ENCODE assay signal across 1 fruit fly cellular context in the genomic region with DNA sequence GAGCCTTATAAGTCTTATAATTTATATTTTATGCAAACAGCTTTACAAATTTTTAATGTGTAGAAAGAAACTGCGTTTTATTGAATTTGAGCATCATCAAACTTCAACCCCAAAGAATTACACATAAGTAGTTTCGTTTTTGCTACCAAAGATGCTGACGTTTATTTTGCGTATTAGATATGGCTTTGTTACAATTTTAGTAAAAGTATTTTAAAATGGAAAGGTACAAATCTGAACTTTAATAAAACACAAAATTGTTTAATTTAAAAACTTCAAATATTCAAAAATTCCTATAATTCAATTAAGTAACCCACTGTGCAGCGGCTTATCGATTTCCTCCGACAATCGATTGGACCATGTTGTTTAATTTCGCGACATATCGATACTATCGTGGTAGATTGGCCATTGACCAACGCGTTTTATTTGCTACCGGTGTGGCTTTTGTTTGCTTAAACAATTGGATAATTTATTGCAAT.
TF ChIP-seq lines count a peak whose summit lies in the region.

A gene (plus strand): TSS at position 382 of the 476 bp plus-strand sequence.

TF ChIP-seq in whole organism, embryonic, 481 proteins besides CTCF, POLR2A, EP300 and RAD21 (continued from another document and continues in another):
- TF ChIP-seq BtbVII (GFP tag; optimal IDR thresholded peaks at IDR 0.05; lab: Kevin White, UChicago) (peak; percentile 55), Xrp1 (GFP tag; IDR thresholded peaks at IDR 0.05; lab: Robert Waterston, UW) (peak; percentile 74), Meics (GFP tag; optimal IDR thresholded peaks at IDR 0.05; lab: Kevin White, UChicago) (peak; percentile 70), Hr51 (GFP tag; optimal IDR thresholded peaks at IDR 0.05; lab: Kevin White, UChicago) (peak; percentile 45 to 69), B-H2 (GFP tag; optimal IDR thresholded peaks at IDR 0.05; lab: Kevin White, UChicago) (peak; percentile 67), ssp (GFP tag; IDR thresholded peaks at IDR 0.05; lab: Robert Waterston, UW) (no peak), CG12071 (GFP tag; optimal IDR thresholded peaks at IDR 0.05; lab: Kevin White, UChicago) (no peak), trh (GFP tag; optimal IDR thresholded peaks at IDR 0.05; lab: Kevin White, UChicago) (no peak), sob (GFP tag; IDR thresholded peaks at IDR 0.05; lab: Robert Waterston, UW) (peak; percentile 62), CG6654 (GFP tag; optimal IDR thresholded peaks at IDR 0.05; lab: Kevin White, UChicago) (no peak), CG4328 (GFP tag; optimal IDR thresholded peaks at IDR 0.05; lab: Kevin White, UChicago) (peak; percentile 47), dmrt99B (tag; optimal IDR thresholded peaks at IDR 0.05; lab: Kevin White, UChicago) (peak; percentile 77), CG13287 (GFP tag; IDR thresholded peaks at IDR 0.05; lab: Robert Waterston, UW; ENCODE audit: partially characterized antibody) (peak; percentile 98), CG17361 (GFP tag; IDR thresholded peaks at IDR 0.05; lab: Robert Waterston, UW) (peak; percentile 78), en (GFP tag; optimal IDR thresholded peaks at IDR 0.05; lab: Kevin White, UChicago) (peak; percentile 22), gce (GFP tag; IDR thresholded peaks at IDR 0.05; lab: Robert Waterston, UW) (no peak), CG18764 (GFP tag; optimal IDR thresholded peaks at IDR 0.05; lab: Kevin White, UChicago) (peak; percentile 16), her (GFP tag; optimal IDR thresholded peaks at IDR 0.05; lab: Kevin White, UChicago) (peak; percentile 65), NfI (GFP tag; optimal IDR thresholded peaks at IDR 0.05; lab: Kevin White, UChicago) (peak; percentile 74), CG13424 (tag; optimal IDR thresholded peaks at IDR 0.05; lab: Kevin White, UChicago) (peak; percentile 72), chinmo (GFP tag; IDR thresholded peaks at IDR 0.05; lab: Robert Waterston, UW; ENCODE audit: partially characterized antibody) (peak; percentile 97), HHEX (GFP tag; optimal IDR thresholded peaks at IDR 0.05; lab: Kevin White, UChicago) (peak; percentile 42), Ets65A (GFP tag; lab: Kevin White, UChicago) (peak; percentile 95), az2 (GFP tag; optimal IDR thresholded peaks at IDR 0.05; lab: Kevin White, UChicago) (peak; percentile 54), Mrtf (GFP tag; IDR thresholded peaks at IDR 0.05; lab: Robert Waterston, UW) (no peak; the same call in 2 of the 3 replicates), Nf-YA (GFP tag; IDR thresholded peaks at IDR 0.05; lab: Robert Waterston, UW) (no peak), CG17802 (tag; optimal IDR thresholded peaks at IDR 0.05; lab: Kevin White, UChicago) (no peak), Dip2 (GFP tag; IDR thresholded peaks at IDR 0.05; lab: Robert Waterston, UW) (no peak), cato (GFP tag; optimal IDR thresholded peaks at IDR 0.05; lab: Kevin White, UChicago; ENCODE audit: borderline replicate concordance) (peak; percentile 14), CG8765 (GFP tag; IDR thresholded peaks at IDR 0.05; lab: Robert Waterston, UW) (no peak), CG6791 (GFP tag; IDR thresholded peaks at IDR 0.05; lab: Robert Waterston, UW; ENCODE audit: partially characterized antibody) (peak; percentile 97), CG6683 (GFP tag; optimal IDR thresholded peaks at IDR 0.05; lab: Kevin White, UChicago) (no peak), abd-A (tag; optimal IDR thresholded peaks at IDR 0.05; lab: Kevin White, UChicago) (no peak), CG11696 (GFP tag; IDR thresholded peaks at IDR 0.05; lab: Robert Waterston, UW) (peak; percentile 39; the same call in 1 of the 2 replicates), Dref (GFP tag; IDR thresholded peaks at IDR 0.05; lab: Robert Waterston, UW) (peak; percentile 95), NC2α (GFP tag; optimal IDR thresholded peaks at IDR 0.05; lab: Kevin White, UChicago) (peak; percentile 42), Deaf1 (tag; optimal IDR thresholded peaks at IDR 0.05; lab: Kevin White, UChicago) (peak; percentile 34), pb (GFP tag; optimal IDR thresholded peaks at IDR 0.05; lab: Kevin White, UChicago) (peak; percentile 51), gcm (GFP tag; optimal IDR thresholded peaks at IDR 0.05; lab: Kevin White, UChicago) (peak; percentile 45), Gug (GFP tag; IDR thresholded peaks at IDR 0.05; lab: Robert Waterston, UW) (peak; percentile 10; the same call in 1 of the 4 replicates), CG32772 (GFP tag; IDR thresholded peaks at IDR 0.05; lab: Robert Waterston, UW) (no peak), Xbp1 (GFP tag; optimal IDR thresholded peaks at IDR 0.05; lab: Kevin White, UChicago) (peak; percentile 64), CG2199 (GFP tag; IDR thresholded peaks at IDR 0.05; lab: Robert Waterston, UW) (no peak), lov (optimal IDR thresholded peaks at IDR 0.05; lab: Kevin White, UChicago) (no peak), lov (GFP tag; IDR thresholded peaks at IDR 0.05; lab: Robert Waterston, UW) (no peak), yki (optimal IDR thresholded peaks at IDR 0.05; lab: Kevin White, UChicago) (no peak), h (optimal IDR thresholded peaks at IDR 0.05; lab: Kevin White, UChicago) (no peak), bcd (GFP tag; optimal IDR thresholded peaks at IDR 0.05; lab: Kevin White, UChicago) (peak; percentile 47), ewg (GFP tag; optimal IDR thresholded peaks at IDR 0.05; lab: Kevin White, UChicago) (peak; percentile 19), MTF-1 (GFP tag; optimal IDR thresholded peaks at IDR 0.05; lab: Kevin White, UChicago; ENCODE audit: borderline replicate concordance) (no peak), cwo (GFP tag; optimal IDR thresholded peaks at IDR 0.05; lab: Kevin White, UChicago) (peak; percentile 50), crol (GFP tag; IDR thresholded peaks at IDR 0.05; lab: Robert Waterston, UW) (no peak), CG12104 (GFP tag; optimal IDR thresholded peaks at IDR 0.05; lab: Kevin White, UChicago) (peak; percentile 63), CG13894 (tag; optimal IDR thresholded peaks at IDR 0.05; lab: Kevin White, UChicago) (peak; percentile 53), CG10565 (GFP tag; optimal IDR thresholded peaks at IDR 0.05; lab: Kevin White, UChicago) (no peak), CG6854 (GFP tag; optimal IDR thresholded peaks at IDR 0.05; lab: Kevin White, UChicago) (peak; percentile 56), tgo (GFP tag; IDR thresholded peaks at IDR 0.05; lab: Robert Waterston, UW) (peak; percentile 67), HLHmδ (GFP tag; optimal IDR thresholded peaks at IDR 0.05; lab: Kevin White, UChicago) (no peak), ap (GFP tag; IDR thresholded peaks at IDR 0.05; lab: Robert Waterston, UW) (peak; percentile 49; the same call in 1 of the 2 replicates), pho (GFP tag; optimal IDR thresholded peaks at IDR 0.05; lab: Kevin White, UChicago) (peak; percentile 78), CG3065 (GFP tag; optimal IDR thresholded peaks at IDR 0.05; lab: Kevin White, UChicago) (no peak), YL-1 (GFP tag; optimal IDR thresholded peaks at IDR 0.05; lab: Kevin White, UChicago) (peak; percentile 78), CG12942 (GFP tag; optimal IDR thresholded peaks at IDR 0.05; lab: Kevin White, UChicago) (peak; percentile 1), CG15514 (GFP tag; optimal IDR thresholded peaks at IDR 0.05; lab: Kevin White, UChicago) (peak; percentile 47), CG10431 (GFP tag; optimal IDR thresholded peaks at IDR 0.05; lab: Kevin White, UChicago) (peak; percentile 51), CG4854 (GFP tag; optimal IDR thresholded peaks at IDR 0.05; lab: Kevin White, UChicago) (peak; percentile 42), CG8478 (optimal IDR thresholded peaks at IDR 0.05; lab: Kevin White, UChicago) (no peak), D19A (tag; optimal IDR thresholded peaks at IDR 0.05; lab: Kevin White, UChicago) (peak; percentile 67), CG16815 (GFP tag; optimal IDR thresholded peaks at IDR 0.05; lab: Kevin White, UChicago) (peak; percentile 8), Bdp1 (GFP tag; optimal IDR thresholded peaks at IDR 0.05; lab: Kevin White, UChicago) (no peak), fd64A (GFP tag; optimal IDR thresholded peaks at IDR 0.05; lab: Kevin White, UChicago) (no peak), Doc2 (GFP tag; IDR thresholded peaks at IDR 0.05; lab: Robert Waterston, UW) (no peak), jumu (GFP tag; optimal IDR thresholded peaks at IDR 0.05; lab: Kevin White, UChicago) (peak; percentile 71), CG15601 (tag; optimal IDR thresholded peaks at IDR 0.05; lab: Kevin White, UChicago) (peak; percentile 22), Gsc (GFP tag; IDR thresholded peaks at IDR 0.05; lab: Robert Waterston, UW) (no peak), CG18619 (GFP tag; optimal IDR thresholded peaks at IDR 0.05; lab: Kevin White, UChicago) (peak; percentile 52), Bgb (GFP tag; IDR thresholded peaks at IDR 0.05; lab: Robert Waterston, UW; ENCODE audit: partially characterized antibody) (peak; percentile 98), E2f1 (GFP tag; IDR thresholded peaks at IDR 0.05; lab: Robert Waterston, UW) (peak; percentile 35; the same call in 1 of the 2 replicates), btn (GFP tag; optimal IDR thresholded peaks at IDR 0.05; lab: Kevin White, UChicago) (no peak), Bteb2 (GFP tag; optimal IDR thresholded peaks at IDR 0.05; lab: Kevin White, UChicago) (peak; percentile 72), ci (GFP tag; IDR thresholded peaks at IDR 0.05; lab: Robert Waterston, UW) (peak; percentile 64; the same call in 2 of the 3 replicates), croc (GFP tag; conservative IDR thresholded peaks at IDR 0.05; lab: Robert Waterston, UW) (no peak), CG34422 (GFP tag; IDR thresholded peaks at IDR 0.05; lab: Robert Waterston, UW) (peak; percentile 29; the same call in 1 of the 3 replicates), so (GFP tag; IDR thresholded peaks at IDR 0.05; lab: Robert Waterston, UW) (peak; percentile 63; the same call in 1 of the 3 replicates), tio (GFP tag; optimal IDR thresholded peaks at IDR 0.05; lab: Kevin White, UChicago) (peak; percentile 28), Jarid2 (GFP tag; optimal IDR thresholded peaks at IDR 0.05; lab: Kevin White, UChicago) (no peak), CG4360 (GFP tag; IDR thresholded peaks at IDR 0.05; lab: Robert Waterston, UW) (no peak), grau (tag; optimal IDR thresholded peaks at IDR 0.05; lab: Kevin White, UChicago) (peak; percentile 78), vvl (GFP tag; IDR thresholded peaks at IDR 0.05; lab: Robert Waterston, UW) (peak; percentile 64), jing (GFP tag; optimal IDR thresholded peaks at IDR 0.05; lab: Kevin White, UChicago) (no peak), CG13624 (GFP tag; optimal IDR thresholded peaks at IDR 0.05; lab: Kevin White, UChicago) (peak; percentile 66), fd96Cb (tag; optimal IDR thresholded peaks at IDR 0.05; lab: Kevin White, UChicago) (peak; percentile 48), CG17186 (GFP tag; optimal IDR thresholded peaks at IDR 0.05; lab: Kevin White, UChicago) (no peak), CG15073 (GFP tag; optimal IDR thresholded peaks at IDR 0.05; lab: Kevin White, UChicago) (no peak), CG14710 (tag; optimal IDR thresholded peaks at IDR 0.05; lab: Kevin White, UChicago) (peak; percentile 69), CG14860 (GFP tag; IDR thresholded peaks at IDR 0.05; lab: Robert Waterston, UW; ENCODE audit: partially characterized antibody) (peak; percentile 94), CG43689 (GFP tag; IDR thresholded peaks at IDR 0.05; lab: Robert Waterston, UW) (no peak; the same call in 1 of the 2 replicates), CG2202 (tag; optimal IDR thresholded peaks at IDR 0.05; lab: Kevin White, UChicago) (no peak), Opbp (GFP tag; IDR thresholded peaks at IDR 0.05; lab: Robert Waterston, UW; ENCODE audit: partially characterized antibody) (peak; percentile 96), Blimp-1 (GFP tag; optimal IDR thresholded peaks at IDR 0.05; lab: Kevin White, UChicago) (peak; percentile 62), CG10209 (GFP tag; optimal IDR thresholded peaks at IDR 0.05; lab: Kevin White, UChicago) (peak; percentile 43), MESR4 (GFP tag; optimal IDR thresholded peaks at IDR 0.05; lab: Kevin White, UChicago) (peak; percentile 70), Side (GFP tag; optimal IDR thresholded peaks at IDR 0.05; lab: Kevin White, UChicago) (peak; percentile 65), Max (GFP tag; optimal IDR thresholded peaks at IDR 0.05; lab: Kevin White, UChicago) (peak; percentile 84), CG13123 (GFP tag; optimal IDR thresholded peaks at IDR 0.05; lab: Kevin White, UChicago) (peak; percentile 55), CG7556 (GFP tag; optimal IDR thresholded peaks at IDR 0.05; lab: Kevin White, UChicago) (peak; percentile 70), maf-S (GFP tag; optimal IDR thresholded peaks at IDR 0.05; lab: Kevin White, UChicago) (peak; percentile 51), sqz (GFP tag; optimal IDR thresholded peaks at IDR 0.05; lab: Kevin White, UChicago) (peak; percentile 22), luna (GFP tag; optimal IDR thresholded peaks at IDR 0.05; lab: Kevin White, UChicago) (peak; percentile 49), unpg (GFP tag; optimal IDR thresholded peaks at IDR 0.05; lab: Kevin White, UChicago) (peak; percentile 77), CG4282 (GFP tag; optimal IDR thresholded peaks at IDR 0.05; lab: Kevin White, UChicago) (peak; percentile 92), usp (GFP tag; optimal IDR thresholded peaks at IDR 0.05; lab: Kevin White, UChicago) (no peak), CG3163 (GFP tag; optimal IDR thresholded peaks at IDR 0.05; lab: Kevin White, UChicago) (peak; percentile 13), CG2712 (tag; optimal IDR thresholded peaks at IDR 0.05; lab: Kevin White, UChicago) (peak; percentile 71), dpn (GFP tag; optimal IDR thresholded peaks at IDR 0.05; lab: Kevin White, UChicago) (peak; percentile 33 to 70), kni (GFP tag; optimal IDR thresholded peaks at IDR 0.05; lab: Kevin White, UChicago) (no peak), fd102C (GFP tag; optimal IDR thresholded peaks at IDR 0.05; lab: Kevin White, UChicago) (no peak), Usf (GFP tag; optimal IDR thresholded peaks at IDR 0.05; lab: Kevin White, UChicago) (no peak), Aef1 (GFP tag; IDR thresholded peaks at IDR 0.05; lab: Robert Waterston, UW) (peak; percentile 47; the same call in 2 of the 3 replicates), peb (GFP tag; IDR thresholded peaks at IDR 0.05; lab: Robert Waterston, UW) (no peak), CG14965 (GFP tag; optimal IDR thresholded peaks at IDR 0.05; lab: Kevin White, UChicago; ENCODE audit: borderline replicate concordance) (no peak), Awh (GFP tag; IDR thresholded peaks at IDR 0.05; lab: Robert Waterston, UW) (0 out of 2 replicates have a peak, but pooled peaks have one; percentile 21), pros (GFP tag; optimal IDR thresholded peaks at IDR 0.05; lab: Kevin White, UChicago) (no peak), CG17612 (GFP tag; IDR thresholded peaks at IDR 0.05; lab: Robert Waterston, UW) (no peak), CG8089 (GFP tag; optimal IDR thresholded peaks at IDR 0.05; lab: Kevin White, UChicago) (peak; percentile 35)
